Fruit fly (Drosophila melanogaster) whole organism, embryonic: Measurements from ENCODE around the gene CG4332.
A peak's percentile ranks its signal among the peaks of the same experiment; 100 is the strongest.

Experiments
- Aef1 ChIP-seq: fragments of 200-800 bp; sonication (Bioruptor generic); IDR thresholded peaks from 3 replicates; pipeline ENCODE4 v1.3.6; 2022; ENCODE audit warnings: missing biosample characterization, missing genetic modification characterization
- Asciz ChIP-seq: fragments of 200-800 bp; sonication (Bioruptor generic); optimal IDR thresholded peaks from 2 replicates; lab custom pipeline; 2017; ENCODE audit warnings: missing biosample characterization, mild to moderate bottlenecking, missing genetic modification characterization, missing genetic modification reagents
- B-H2 ChIP-seq: fragments of 200-800 bp; sonication (Bioruptor generic); optimal IDR thresholded peaks from 2 replicates; lab custom pipeline; 2018; ENCODE audit warnings: missing biosample characterization, mild to moderate bottlenecking, missing genetic modification characterization
- Bgb ChIP-seq: fragments of 200-800 bp; sonication (Bioruptor generic); IDR thresholded peaks from 2 replicates; pipeline ENCODE4 v1.3.6; 2022; ENCODE audit warnings: missing biosample characterization, missing genetic modification characterization; ENCODE audit not compliant: partially characterized antibody
- BtbVII ChIP-seq: fragments of 200-800 bp; sonication (Bioruptor generic); optimal IDR thresholded peaks from 3 replicates; lab custom pipeline; 2017; ENCODE audit warnings: missing biosample characterization, mild to moderate bottlenecking, missing genetic modification characterization
- C15 ChIP-seq: fragments of 200-800 bp; sonication (Bioruptor generic); IDR thresholded peaks from 3 replicates; pipeline ENCODE4 v1.3.6; 2022; ENCODE audit warnings: missing biosample characterization, missing genetic modification characterization
- CG10274 ChIP-seq: fragments of 200-800 bp; sonication (Bioruptor generic); optimal IDR thresholded peaks from 3 replicates; lab custom pipeline; 2017; ENCODE audit warnings: missing biosample characterization, mild to moderate bottlenecking, missing genetic modification characterization
- CG12236 ChIP-seq: fragments of 200-800 bp; sonication (Bioruptor generic); optimal IDR thresholded peaks from 2 replicates; lab custom pipeline; 2016; ENCODE audit warnings: missing biosample characterization, missing genetic modification characterization
- CG17359 ChIP-seq: fragments of 200-800 bp; sonication (Bioruptor generic); optimal IDR thresholded peaks from 3 replicates; lab custom pipeline; 2018; ENCODE audit warnings: missing biosample characterization, mild to moderate bottlenecking, missing genetic modification characterization, moderate library complexity
- CG17361 ChIP-seq: fragments of 200-800 bp; sonication (Bioruptor generic); IDR thresholded peaks from 3 replicates; pipeline ENCODE4 v1.3.6; 2022; ENCODE audit warnings: missing biosample characterization, missing genetic modification characterization
- CG18262 ChIP-seq: fragments of 200-800 bp; optimal IDR thresholded peaks from 3 replicates; lab custom pipeline; 2019; ENCODE audit warnings: missing biosample characterization, mild to moderate bottlenecking, missing genetic modification characterization, moderate library complexity
- CG2202 ChIP-seq: fragments of 200-800 bp; sonication (Bioruptor generic); optimal IDR thresholded peaks from 2 replicates; lab custom pipeline; 2018; ENCODE audit warnings: missing biosample characterization, mild to moderate bottlenecking, missing genetic modification characterization
- CG31365 ChIP-seq: fragments of 200-800 bp; sonication (Bioruptor generic); optimal IDR thresholded peaks from 2 replicates; lab custom pipeline; 2018; ENCODE audit warnings: missing biosample characterization, mild to moderate bottlenecking, missing genetic modification characterization
- CG31388 ChIP-seq: fragments of 200-800 bp; sonication (Bioruptor generic); optimal IDR thresholded peaks from 2 replicates; lab custom pipeline; 2016; ENCODE audit warnings: missing biosample characterization, missing genetic modification characterization
- CG3407 ChIP-seq: fragments of 200-800 bp; sonication (Bioruptor generic); optimal IDR thresholded peaks from 2 replicates; lab custom pipeline; 2018; ENCODE audit warnings: missing biosample characterization, mild to moderate bottlenecking, missing genetic modification characterization
- CG34376 ChIP-seq: fragments of 200-800 bp; sonication (Bioruptor generic); optimal IDR thresholded peaks from 2 replicates; lab custom pipeline; 2018; ENCODE audit warnings: missing biosample characterization, mild to moderate bottlenecking, missing genetic modification characterization
- CG7372 ChIP-seq: fragments of 200-800 bp; sonication (Bioruptor generic); IDR thresholded peaks from 2 replicates; pipeline ENCODE4 v1.3.6; 2022; ENCODE audit warnings: missing biosample characterization, missing genetic modification characterization
- CrebB ChIP-seq: fragments of 200-800 bp; sonication (Bioruptor generic); optimal IDR thresholded peaks from 3 replicates; lab custom pipeline; 2018; ENCODE audit warnings: missing biosample characterization, mild to moderate bottlenecking, missing genetic modification characterization
- HLH4C ChIP-seq: fragments of 200-800 bp; sonication (Bioruptor generic); IDR thresholded peaks from 3 replicates; pipeline ENCODE4 v1.3.6; 2022; ENCODE audit warnings: missing biosample characterization, missing genetic modification characterization; ENCODE audit not compliant: partially characterized antibody
- HmgZ ChIP-seq: fragments of 200-800 bp; sonication (Bioruptor generic); optimal IDR thresholded peaks from 2 replicates; lab custom pipeline; 2018; ENCODE audit warnings: missing biosample characterization, mild to moderate bottlenecking, missing genetic modification characterization
- Hmr ChIP-seq: fragments of 200-800 bp; sonication (Bioruptor generic); optimal IDR thresholded peaks from 3 replicates; lab custom pipeline; 2017; ENCODE audit warnings: mild to moderate bottlenecking, missing biosample characterization, missing genetic modification reagents, missing genetic modification characterization
- Hmx ChIP-seq: fragments of 200-800 bp; sonication (Bioruptor generic); optimal IDR thresholded peaks from 2 replicates; lab custom pipeline; 2016; ENCODE audit warnings: missing biosample characterization, missing genetic modification characterization
- MBD-R2 ChIP-seq: fragments of 200-800 bp; sonication (Bioruptor generic); IDR thresholded peaks from 2 replicates; pipeline ENCODE4 v1.3.6; 2022; ENCODE audit warnings: missing biosample characterization, missing genetic modification characterization
- Oli ChIP-seq: fragments of 200-800 bp; sonication (Bioruptor generic); optimal IDR thresholded peaks from 2 replicates; lab custom pipeline; 2018; ENCODE audit warnings: missing biosample characterization, mild to moderate bottlenecking, missing genetic modification characterization, moderate library complexity
- Optix ChIP-seq: fragments of 200-800 bp; sonication (Bioruptor generic); IDR thresholded peaks from 3 replicates; pipeline ENCODE4 v1.3.6; 2022; ENCODE audit warnings: missing biosample characterization, missing genetic modification characterization
- Poxn ChIP-seq: fragments of 200-800 bp; sonication (Bioruptor generic); IDR thresholded peaks from 2 replicates; pipeline ENCODE4 v1.3.6; 2022; ENCODE audit warnings: missing biosample characterization, missing genetic modification characterization
- Ravus ChIP-seq: fragments of 200-800 bp; sonication (Bioruptor generic); IDR thresholded peaks from 2 replicates; pipeline ENCODE4 v1.3.6; 2022; ENCODE audit warnings: missing biosample characterization, missing genetic modification characterization
- cg ChIP-seq: fragments of 200-800 bp; sonication (Bioruptor generic); optimal IDR thresholded peaks from 3 replicates; lab custom pipeline; 2019; ENCODE audit warnings: missing biosample characterization, mild to moderate bottlenecking, missing genetic modification characterization, moderate library complexity
- chn ChIP-seq: fragments of 200-800 bp; sonication (Bioruptor generic); optimal IDR thresholded peaks from 2 replicates; lab custom pipeline; 2016; ENCODE audit warnings: missing biosample characterization, missing genetic modification characterization
- crp ChIP-seq, 2 experiments: fragments of 200-800 bp; sonication (Bioruptor generic); optimal IDR thresholded peaks; 2 replicates in 1 of 2; 3 replicates in 1 of 2; lab custom pipeline; 2017; ENCODE audit warnings: missing biosample characterization in 2 of 2, missing genetic modification characterization in 2 of 2, mild to moderate bottlenecking in 1 of 2, moderate library complexity in 1 of 2
- dmrt99B ChIP-seq: fragments of 200-800 bp; sonication (Bioruptor generic); optimal IDR thresholded peaks from 2 replicates; lab custom pipeline; 2018; ENCODE audit warnings: missing biosample characterization, mild to moderate bottlenecking, missing genetic modification characterization, moderate library complexity
- dysf ChIP-seq: fragments of 200-800 bp; sonication (Bioruptor generic); IDR thresholded peaks from 3 replicates; pipeline ENCODE4 v1.3.6; 2022; ENCODE audit warnings: missing biosample characterization, missing genetic modification characterization
- en ChIP-seq: fragments of 200-800 bp; sonication (Bioruptor generic); optimal IDR thresholded peaks from 2 replicates; lab custom pipeline; 2016; ENCODE audit warnings: missing biosample characterization, missing genetic modification characterization
- fd96Cb ChIP-seq: fragments of 200-800 bp; sonication (Bioruptor generic); optimal IDR thresholded peaks from 2 replicates; lab custom pipeline; 2018; ENCODE audit warnings: missing biosample characterization, mild to moderate bottlenecking, missing genetic modification characterization, moderate library complexity
- hkb ChIP-seq, 2 experiments: fragments of 200-800 bp in 1 of 2; fragments of >200 bp in 1 of 2; sonication (Bioruptor generic) in 1 of 2; IDR thresholded peaks in 1 of 2; optimal IDR thresholded peaks in 1 of 2; 2 replicates each; pipeline versions ENCODE4 v1.3.6 to Lab custom; 2017 to 2022; ENCODE audit warnings: missing biosample characterization in 1 of 2, missing genetic modification characterization in 1 of 2
- insv ChIP-seq, 2 experiments: fragments of 200-800 bp; sonication (Bioruptor generic); optimal IDR thresholded peaks; 3 replicates each; lab custom pipeline; 2016 to 2018; ENCODE audit warnings: missing biosample characterization in 2 of 2, missing genetic modification characterization in 2 of 2
- ken ChIP-seq: fragments of 200-800 bp; sonication (Bioruptor generic); IDR thresholded peaks from 3 replicates; pipeline ENCODE4 v1.3.6; 2022; ENCODE audit warnings: missing biosample characterization, missing genetic modification characterization
- nmo ChIP-seq: fragments of 200-800 bp; sonication (Bioruptor generic); optimal IDR thresholded peaks from 2 replicates; lab custom pipeline; 2018; ENCODE audit warnings: missing biosample characterization, mild to moderate bottlenecking, missing genetic modification characterization, moderate library complexity
- odd ChIP-seq: fragments of 200-800 bp; sonication (Bioruptor generic); optimal IDR thresholded peaks from 2 replicates; lab custom pipeline; 2017; ENCODE audit warnings: missing biosample characterization, mild to moderate bottlenecking, missing genetic modification characterization
- onecut ChIP-seq: fragments of 200-800 bp; sonication (Bioruptor generic); IDR thresholded peaks from 2 replicates; pipeline ENCODE4 v1.3.6; 2022; ENCODE audit warnings: missing biosample characterization, missing genetic modification characterization
- org-1 ChIP-seq: fragments of 200-800 bp; sonication (Bioruptor generic); optimal IDR thresholded peaks from 2 replicates; lab custom pipeline; 2017; ENCODE audit warnings: missing biosample characterization, missing genetic modification characterization
- phol ChIP-seq: fragments of 200-800 bp; sonication (Bioruptor generic); optimal IDR thresholded peaks from 3 replicates; lab custom pipeline; 2018; ENCODE audit warnings: missing biosample characterization, mild to moderate bottlenecking, missing genetic modification characterization, moderate library complexity
- psq ChIP-seq: fragments of 200-800 bp; sonication (Bioruptor generic); optimal IDR thresholded peaks from 2 replicates; lab custom pipeline; 2017; ENCODE audit warnings: missing biosample characterization, missing genetic modification characterization
- row ChIP-seq: fragments of 200-800 bp; sonication (Bioruptor generic); IDR thresholded peaks from 3 replicates; pipeline ENCODE4 v1.3.6; 2022; ENCODE audit warnings: missing biosample characterization, missing genetic modification characterization
- sr ChIP-seq: fragments of 200-800 bp; sonication (Bioruptor generic); IDR thresholded peaks from 3 replicates; pipeline ENCODE4 v1.3.6; 2022; ENCODE audit warnings: missing biosample characterization, missing genetic modification characterization
- tap ChIP-seq: fragments of 200-800 bp; optimal IDR thresholded peaks from 3 replicates; lab custom pipeline; 2019; ENCODE audit warnings: missing biosample characterization, mild to moderate bottlenecking, missing genetic modification characterization, moderate library complexity
- tll ChIP-seq, 2 experiments: fragments of 200-800 bp in 1 of 2; fragments of >200 bp in 1 of 2; sonication (Bioruptor generic) in 1 of 2; optimal IDR thresholded peaks; 2 replicates each; lab custom pipeline; 2017 to 2019; ENCODE audit warnings: missing biosample characterization in 2 of 2, missing genetic modification characterization in 2 of 2, mild to moderate bottlenecking in 1 of 2, moderate library complexity in 1 of 2
- twi ChIP-seq: fragments of 200-800 bp; optimal IDR thresholded peaks from 2 replicates; lab custom pipeline; 2019; ENCODE audit warnings: missing biosample characterization, mild to moderate bottlenecking, missing genetic modification characterization, moderate library complexity
- usp ChIP-seq: fragments of >200 bp; optimal IDR thresholded peaks from 2 replicates; lab custom pipeline; 2017; ENCODE audit warnings: missing biosample characterization, missing genetic modification characterization

CG4332 gene

dm6 chrX:13135702-13136101 is 19.1 kb upstream of the CG4332 start (continued):
- TF ChIP-seq nmo (GFP tag; lab: Kevin White, UChicago): peak; percentile 53
- TF ChIP-seq hkb (optimal IDR thresholded peaks at IDR 0.05; lab: Kevin White, UChicago): no peak
- peak; percentile 68 for TF ChIP-seq hkb (GFP tag; IDR thresholded peaks at IDR 0.05; lab: Robert Waterston, UW)
- TF ChIP-seq Aef1 (GFP tag; lab: Robert Waterston, UW): peak; percentile 48; the same call in 1 of the 3 replicates
- TF ChIP-seq Bgb (GFP tag; lab: Robert Waterston, UW): no peak
- peak; percentile 78 for TF ChIP-seq ken (GFP tag; lab: Robert Waterston, UW)
- TF ChIP-seq CG18262 (tag; lab: Kevin White, UChicago): peak; percentile 53
- TF ChIP-seq CG7372 (GFP tag; lab: Robert Waterston, UW): no peak
- TF ChIP-seq CG2202: no peak
- TF ChIP-seq Oli (tag; lab: Kevin White, UChicago): peak; percentile 70
- peak; percentile 33 for TF ChIP-seq Ravus
- TF ChIP-seq CG31388 (GFP tag; lab: Kevin White, UChicago): no peak
- no peak for TF ChIP-seq HLH4C (GFP tag; lab: Robert Waterston, UW)
- TF ChIP-seq odd (GFP tag; lab: Kevin White, UChicago): no peak
- peak; percentile 60 for TF ChIP-seq row (GFP tag; lab: Robert Waterston, UW)
- TF ChIP-seq cg (GFP tag; lab: Kevin White, UChicago): no peak
- peak; percentile 84 for TF ChIP-seq dmrt99B (tag; lab: Kevin White, UChicago)
- TF ChIP-seq insv (GFP tag; optimal IDR thresholded peaks at IDR 0.05; lab: Kevin White, UChicago): no peak
- peak; percentile 61; the same call in 2 of the 3 replicates for TF ChIP-seq Optix (GFP tag; lab: Robert Waterston, UW)
- no peak for TF ChIP-seq BtbVII (GFP tag; lab: Kevin White, UChicago)
- no peak for TF ChIP-seq CG34376 (GFP tag; lab: Kevin White, UChicago)
- TF ChIP-seq tap (tag; lab: Kevin White, UChicago): peak; percentile 42
- TF ChIP-seq usp (GFP tag; lab: Kevin White, UChicago): no peak
- peak; percentile 21 for TF ChIP-seq Hmr (GFP tag; lab: Kevin White, UChicago)
- TF ChIP-seq org-1: peak; percentile 34
- TF ChIP-seq fd96Cb (tag; lab: Kevin White, UChicago): peak; percentile 68
- no peak for TF ChIP-seq Poxn (GFP tag; lab: Robert Waterston, UW)
- TF ChIP-seq sr (GFP tag; lab: Robert Waterston, UW): 0 out of 3 replicates have a peak, but pooled peaks have one; percentile 33
- peak; percentile 61 for TF ChIP-seq dysf (GFP tag; lab: Robert Waterston, UW)
- no peak for TF ChIP-seq HmgZ
- TF ChIP-seq tll (GFP tag; optimal IDR thresholded peaks at IDR 0.05; lab: Kevin White, UChicago): no peak
- TF ChIP-seq crp (GFP tag; optimal IDR thresholded peaks at IDR 0.05; lab: Kevin White, UChicago): no peak
- TF ChIP-seq psq (GFP tag; lab: Kevin White, UChicago): no peak

dm6 chrX:13136939-13137697 is 17.7 kb upstream of the CG4332 start:
- TF ChIP-seq CG31365 (no peak), Asciz (peak; percentile 50), CG3407 (peak; percentile 33), phol (tag; lab: Kevin White, UChicago) (peak; percentile 47), CG17359 (tag; lab: Kevin White, UChicago) (peak; percentile 58), chn (GFP tag; lab: Kevin White, UChicago) (no peak), CG10274 (GFP tag; lab: Kevin White, UChicago) (no peak), MBD-R2 (GFP tag; lab: Robert Waterston, UW) (no peak), twi (tag; lab: Kevin White, UChicago) (no peak), CG17361 (peak; percentile 42; the same call in 2 of the 3 replicates), onecut (GFP tag; lab: Robert Waterston, UW) (peak; percentile 64), C15 (GFP tag; lab: Robert Waterston, UW) (0 out of 3 replicates have a peak, but pooled peaks have one; percentile 40), CG12236 (no peak), CrebB (tag; lab: Kevin White, UChicago) (no peak), Hmx (GFP tag; lab: Kevin White, UChicago) (no peak), B-H2 (GFP tag; lab: Kevin White, UChicago) (no peak), en (GFP tag; lab: Kevin White, UChicago) (no peak)
